Fruit fly (Drosophila melanogaster) whole organism, embryonic: Measurements from ENCODE around the gene CG9630.

ENCODE experiments used
- Aef1 ChIP-seq: fragments of 200-800 bp; sonication (Bioruptor generic); IDR thresholded peaks from 3 replicates; pipeline ENCODE4 v1.3.6; 2022; ENCODE audit warnings: missing biosample characterization, missing genetic modification characterization
- CG10321 ChIP-seq: fragments of 200-800 bp; sonication (Bioruptor generic); IDR thresholded peaks from 2 replicates; pipeline ENCODE4 v1.3.6; 2022; ENCODE audit warnings: missing biosample characterization, missing genetic modification characterization
- CG12744 ChIP-seq: fragments of 200-800 bp; sonication (Bioruptor generic); optimal IDR thresholded peaks from 2 replicates; lab custom pipeline; 2016; ENCODE audit warnings: missing biosample characterization, missing genetic modification characterization
- CG13296 ChIP-seq: fragments of 200-800 bp; sonication (Bioruptor generic); optimal IDR thresholded peaks from 3 replicates; lab custom pipeline; 2018; ENCODE audit warnings: missing biosample characterization, mild to moderate bottlenecking, missing genetic modification characterization
- CG18011 ChIP-seq: fragments of 200-800 bp; sonication (Bioruptor generic); optimal IDR thresholded peaks from 2 replicates; lab custom pipeline; 2017; ENCODE audit warnings: missing biosample characterization, missing genetic modification characterization, mild to moderate bottlenecking, moderate library complexity, missing genotype
- CG2678 ChIP-seq: fragments of 200-800 bp; sonication (Bioruptor generic); optimal IDR thresholded peaks from 3 replicates; lab custom pipeline; 2019; ENCODE audit warnings: missing biosample characterization, mild to moderate bottlenecking, missing genetic modification characterization, moderate library complexity
- CG31224 ChIP-seq: fragments of 200-800 bp; sonication (Bioruptor generic); IDR thresholded peaks from 2 replicates; pipeline ENCODE4 v1.3.6; 2022; ENCODE audit warnings: missing biosample characterization, missing genetic modification characterization
- CG32532 ChIP-seq: fragments of 200-800 bp; sonication (Bioruptor generic); IDR thresholded peaks from 2 replicates; pipeline ENCODE4 v1.3.6; 2022; ENCODE audit warnings: missing biosample characterization, missing genetic modification characterization
- CG32767 ChIP-seq: fragments of 200-800 bp; sonication (Bioruptor generic); IDR thresholded peaks from 2 replicates; pipeline ENCODE4 v1.3.6; 2022; ENCODE audit warnings: missing biosample characterization, missing genetic modification characterization
- CG34422 ChIP-seq: fragments of 200-800 bp; sonication (Bioruptor generic); IDR thresholded peaks from 3 replicates; pipeline ENCODE4 v1.3.6; 2022; ENCODE audit warnings: missing biosample characterization, missing genetic modification characterization
- CG3838 ChIP-seq: fragments of 200-800 bp; sonication (Bioruptor generic); optimal IDR thresholded peaks from 3 replicates; lab custom pipeline; 2016; ENCODE audit warnings: missing biosample characterization, missing genetic modification characterization
- CG4404 ChIP-seq: fragments of 200-800 bp; sonication (Bioruptor generic); IDR thresholded peaks from 2 replicates; pipeline ENCODE4 v1.3.6; 2022; ENCODE audit warnings: missing biosample characterization, missing genetic modification characterization
- CG6683 ChIP-seq: fragments of 200-800 bp; sonication (Bioruptor generic); optimal IDR thresholded peaks from 2 replicates; lab custom pipeline; 2017; ENCODE audit warnings: missing biosample characterization, mild to moderate bottlenecking, missing genetic modification characterization, missing genetic modification reagents
- CG7357 ChIP-seq: fragments of 200-800 bp; sonication (Bioruptor generic); IDR thresholded peaks from 3 replicates; pipeline ENCODE4 v1.3.6; 2022; ENCODE audit warnings: missing biosample characterization, missing genetic modification characterization
- CG7839 ChIP-seq: fragments of 200-800 bp; sonication (Bioruptor generic); optimal IDR thresholded peaks from 3 replicates; lab custom pipeline; 2018; ENCODE audit warnings: missing biosample characterization, mild to moderate bottlenecking, missing genetic modification characterization, moderate library complexity
- CG7987 ChIP-seq: fragments of 200-800 bp; sonication (Bioruptor generic); optimal IDR thresholded peaks from 2 replicates; lab custom pipeline; 2018; ENCODE audit warnings: missing biosample characterization, mild to moderate bottlenecking, missing genetic modification characterization, moderate library complexity
- CTCF ChIP-seq: fragments of 200-800 bp; sonication (Bioruptor generic); optimal IDR thresholded peaks from 2 replicates; lab custom pipeline; 2017; ENCODE audit warnings: missing biosample characterization, mild to moderate bottlenecking, missing genetic modification characterization, moderate library complexity
- D19B ChIP-seq: fragments of 200-800 bp; sonication (Bioruptor generic); optimal IDR thresholded peaks from 2 replicates; lab custom pipeline; 2017; ENCODE audit warnings: missing biosample characterization, mild to moderate bottlenecking, missing genetic modification characterization
- Dbx ChIP-seq: fragments of 200-800 bp; sonication (Bioruptor generic); IDR thresholded peaks from 3 replicates; pipeline ENCODE4 v1.3.6; 2022; ENCODE audit warnings: missing biosample characterization, missing genetic modification characterization
- Dip3 ChIP-seq: fragments of 200-800 bp; sonication (Bioruptor generic); optimal IDR thresholded peaks from 3 replicates; lab custom pipeline; 2016; ENCODE audit warnings: missing biosample characterization, missing genetic modification characterization
- Dll ChIP-seq: fragments of 200-800 bp; sonication (Bioruptor generic); IDR thresholded peaks from 4 replicates; pipeline ENCODE4 v1.3.6; 2022; ENCODE audit warnings: missing biosample characterization, missing genetic modification characterization; ENCODE audit not compliant: partially characterized antibody
- HmgZ ChIP-seq: fragments of 200-800 bp; sonication (Bioruptor generic); optimal IDR thresholded peaks from 2 replicates; lab custom pipeline; 2018; ENCODE audit warnings: missing biosample characterization, mild to moderate bottlenecking, missing genetic modification characterization
- Hsf ChIP-seq: fragments of 200-800 bp; sonication (Bioruptor generic); optimal IDR thresholded peaks from 3 replicates; lab custom pipeline; 2016; ENCODE audit warnings: missing biosample characterization, missing genetic modification characterization
- MBD-R2 ChIP-seq: fragments of 200-800 bp; sonication (Bioruptor generic); IDR thresholded peaks from 2 replicates; pipeline ENCODE4 v1.3.6; 2022; ENCODE audit warnings: missing biosample characterization, missing genetic modification characterization
- Mrtf ChIP-seq: fragments of 200-800 bp; sonication (Bioruptor generic); IDR thresholded peaks from 3 replicates; pipeline ENCODE4 v1.3.6; 2022; ENCODE audit warnings: missing biosample characterization, missing genetic modification characterization
- Myb ChIP-seq: fragments of 200-800 bp; sonication (Bioruptor generic); optimal IDR thresholded peaks from 2 replicates; lab custom pipeline; 2016; ENCODE audit warnings: missing biosample characterization, missing genetic modification characterization
- NfI ChIP-seq: fragments of 200-800 bp; sonication (Bioruptor generic); optimal IDR thresholded peaks from 3 replicates; lab custom pipeline; 2018; ENCODE audit warnings: missing biosample characterization, mild to moderate bottlenecking, missing genetic modification characterization, moderate library complexity
- Oli ChIP-seq: fragments of 200-800 bp; sonication (Bioruptor generic); optimal IDR thresholded peaks from 2 replicates; lab custom pipeline; 2018; ENCODE audit warnings: missing biosample characterization, mild to moderate bottlenecking, missing genetic modification characterization, moderate library complexity
- Poxn ChIP-seq: fragments of 200-800 bp; sonication (Bioruptor generic); IDR thresholded peaks from 2 replicates; pipeline ENCODE4 v1.3.6; 2022; ENCODE audit warnings: missing biosample characterization, missing genetic modification characterization
- Scr ChIP-seq: fragments of 200-800 bp; sonication (Bioruptor generic); IDR thresholded peaks from 2 replicates; pipeline ENCODE4 v1.3.6; 2022; ENCODE audit warnings: missing biosample characterization, missing genetic modification characterization; ENCODE audit not compliant: partially characterized antibody
- Vsx1 ChIP-seq: fragments of 200-800 bp; sonication (Bioruptor generic); optimal IDR thresholded peaks from 2 replicates; lab custom pipeline; 2017; ENCODE audit warnings: missing biosample characterization, mild to moderate bottlenecking, missing genetic modification characterization, missing genetic modification reagents
- Xbp1 ChIP-seq: fragments of 200-800 bp; sonication (Bioruptor generic); optimal IDR thresholded peaks from 3 replicates; lab custom pipeline; 2016; ENCODE audit warnings: missing biosample characterization, mild to moderate bottlenecking, missing genetic modification characterization
- bcd ChIP-seq: fragments of 200-800 bp; sonication (Bioruptor generic); optimal IDR thresholded peaks from 2 replicates; lab custom pipeline; 2017; ENCODE audit warnings: missing biosample characterization, mild to moderate bottlenecking, missing genetic modification characterization
- bowl ChIP-seq: fragments of 200-800 bp; sonication (Bioruptor generic); IDR thresholded peaks from 2 replicates; pipeline ENCODE4 v1.3.6; 2022; ENCODE audit warnings: missing biosample characterization, missing genetic modification characterization
- bsh ChIP-seq, 2 experiments: fragments of 200-800 bp; sonication (Bioruptor generic); optimal IDR thresholded peaks; 2 replicates each; lab custom pipeline; 2017 to 2018; ENCODE audit warnings: mild to moderate bottlenecking in 2 of 2, missing biosample characterization in 2 of 2, missing genetic modification characterization in 2 of 2, moderate library complexity in 1 of 2
- chif ChIP-seq, 2 experiments: fragments of 200-800 bp; sonication (Bioruptor generic); optimal IDR thresholded peaks; 3 replicates each; lab custom pipeline; 2016; ENCODE audit warnings: missing biosample characterization in 2 of 2, missing genetic modification characterization in 2 of 2
- danr ChIP-seq: fragments of 200-800 bp; sonication (Bioruptor generic); IDR thresholded peaks from 2 replicates; pipeline ENCODE4 v1.3.6; 2022; ENCODE audit warnings: missing biosample characterization, missing genetic modification characterization
- disco-r ChIP-seq: fragments of 200-800 bp; sonication (Bioruptor generic); optimal IDR thresholded peaks from 2 replicates; lab custom pipeline; 2016; ENCODE audit warnings: missing biosample characterization, missing genetic modification characterization
- dmrt11E ChIP-seq: fragments of 200-800 bp; sonication (Bioruptor generic); optimal IDR thresholded peaks from 3 replicates; lab custom pipeline; 2018; ENCODE audit warnings: missing biosample characterization, mild to moderate bottlenecking, missing genetic modification characterization, moderate library complexity
- ftz-f1 ChIP-seq: fragments of 200-800 bp; sonication (Bioruptor generic); optimal IDR thresholded peaks from 2 replicates; lab custom pipeline; 2016; ENCODE audit warnings: missing biosample characterization, missing genetic modification characterization
- gro ChIP-seq: fragments of 200-800 bp; sonication (Bioruptor generic); optimal IDR thresholded peaks from 2 replicates; lab custom pipeline; 2016; ENCODE audit warnings: missing biosample characterization, missing genetic modification characterization
- ham ChIP-seq: fragments of 200-800 bp; sonication (Bioruptor generic); IDR thresholded peaks from 2 replicates; pipeline ENCODE4 v1.3.6; 2022; ENCODE audit warnings: missing biosample characterization, missing genetic modification characterization
- nerfin-1 ChIP-seq: fragments of 200-800 bp; sonication (Bioruptor generic); optimal IDR thresholded peaks from 3 replicates; lab custom pipeline; 2019; ENCODE audit warnings: missing biosample characterization, mild to moderate bottlenecking, missing genetic modification characterization, moderate library complexity
- odd ChIP-seq: fragments of 200-800 bp; sonication (Bioruptor generic); optimal IDR thresholded peaks from 2 replicates; lab custom pipeline; 2017; ENCODE audit warnings: missing biosample characterization, mild to moderate bottlenecking, missing genetic modification characterization
- pan ChIP-seq, 4 experiments: fragments of >200 bp in 3 of 4; fragments of 200-800 bp in 1 of 4; sonication (Bioruptor generic) in 1 of 4; optimal IDR thresholded peaks in 3 of 4; IDR thresholded peaks in 1 of 4; 2 replicates each; pipeline versions ENCODE4 v1.3.6 to Lab custom; 2017 to 2022; ENCODE audit warnings: missing biosample characterization in 2 of 4, missing genetic modification characterization in 2 of 4, mixed read lengths in 1 of 4
- ro ChIP-seq: fragments of 200-800 bp; sonication (Bioruptor generic); IDR thresholded peaks from 2 replicates; pipeline ENCODE4 v1.3.6; 2022; ENCODE audit warnings: missing biosample characterization, missing genetic modification characterization
- slp2 ChIP-seq: fragments of 200-800 bp; sonication (Bioruptor generic); optimal IDR thresholded peaks from 2 replicates; lab custom pipeline; 2016; ENCODE audit warnings: missing biosample characterization, missing genetic modification characterization
- sna ChIP-seq: fragments of 200-800 bp; sonication (Bioruptor generic); IDR thresholded peaks from 2 replicates; pipeline ENCODE4 v1.3.6; 2022; ENCODE audit warnings: missing biosample characterization, missing genetic modification characterization; ENCODE audit not compliant: partially characterized antibody
- sr ChIP-seq: fragments of 200-800 bp; sonication (Bioruptor generic); IDR thresholded peaks from 3 replicates; pipeline ENCODE4 v1.3.6; 2022; ENCODE audit warnings: missing biosample characterization, missing genetic modification characterization
- tio ChIP-seq: fragments of 200-800 bp; sonication (Bioruptor generic); optimal IDR thresholded peaks from 2 replicates; lab custom pipeline; 2017; ENCODE audit warnings: missing biosample characterization, missing genetic modification characterization, inconsistent platforms
- yki ChIP-seq: fragments of >200 bp; optimal IDR thresholded peaks from 3 replicates; lab custom pipeline; 2018

The CG9630 gene

DNA sequence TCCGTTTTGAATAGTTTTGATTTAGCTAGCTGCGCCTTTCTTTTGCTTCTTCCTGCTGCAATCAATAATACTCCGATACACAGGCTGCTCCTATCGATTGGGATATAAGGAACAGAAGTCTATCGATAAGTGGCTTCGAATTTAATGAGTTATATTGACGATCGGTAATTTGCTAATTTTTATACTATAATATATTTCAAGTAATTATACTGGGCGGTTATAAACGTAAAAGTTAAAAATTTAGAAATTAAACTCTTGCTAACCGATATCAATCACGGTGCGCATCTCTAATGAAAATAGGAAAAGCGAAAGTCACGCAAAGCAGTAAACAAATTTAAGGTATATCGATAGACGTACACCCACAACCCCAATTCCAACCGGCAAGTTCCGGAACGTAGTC, 26.0 kb downstream of the CG9630 start, which contains the start of the genes CG9636, CG18749 and CG33722 (continued):
- TF ChIP-seq CG7987 (GFP tag; lab: Kevin White, UChicago) (peak; percentile 21), CG7357 (GFP tag; lab: Robert Waterston, UW) (peak; percentile 38; the same call in 1 of the 3 replicates), Aef1 (GFP tag; lab: Robert Waterston, UW) (peak; percentile 61; the same call in 2 of the 3 replicates), CG7839 (tag; lab: Kevin White, UChicago) (peak; percentile 71), CG34422 (GFP tag; lab: Robert Waterston, UW) (no peak; the same call in 1 of the 3 replicates), Hsf (GFP tag; lab: Kevin White, UChicago) (peak; percentile 66), Xbp1 (GFP tag; lab: Kevin White, UChicago) (peak; percentile 78), ro (GFP tag; lab: Robert Waterston, UW) (no peak), sr (GFP tag; lab: Robert Waterston, UW) (no peak), Dll (GFP tag; lab: Robert Waterston, UW) (peak; percentile 99), CG4404 (GFP tag; lab: Robert Waterston, UW) (peak; percentile 56; the same call in 1 of the 2 replicates), danr (GFP tag; lab: Robert Waterston, UW) (no peak), gro (no peak), Dip3 (GFP tag; lab: Kevin White, UChicago) (peak; percentile 20), ham (GFP tag; lab: Robert Waterston, UW) (no peak), CG10321 (no peak), Myb (no peak), ftz-f1 (GFP tag; lab: Kevin White, UChicago) (no peak), CG18011 (GFP tag; lab: Kevin White, UChicago) (peak; percentile 65), Oli (tag; lab: Kevin White, UChicago) (peak; percentile 36), bcd (GFP tag; lab: Kevin White, UChicago) (peak; percentile 52), pan (optimal IDR thresholded peaks at IDR 0.05; lab: Kevin White, UChicago) (no peak), pan (GFP tag; optimal IDR thresholded peaks at IDR 0.05 in 1 of 2, IDR thresholded peaks at IDR 0.05 in 1 of 2) (peak in 1 of 2 experiments; percentile 66), Dbx (GFP tag; lab: Robert Waterston, UW) (peak; percentile 75; the same call in 2 of the 3 replicates), yki (lab: Kevin White, UChicago) (no peak), CG12744 (GFP tag; lab: Kevin White, UChicago) (peak; percentile 36), Poxn (GFP tag; lab: Robert Waterston, UW) (no peak), bsh (GFP tag; optimal IDR thresholded peaks at IDR 0.05; lab: Kevin White, UChicago) (peak in 1 of 2 experiments; percentile 73), CG13296 (GFP tag; lab: Kevin White, UChicago) (peak; percentile 68), CG3838 (GFP tag; lab: Kevin White, UChicago) (no peak), HmgZ (tag; lab: Kevin White, UChicago) (peak; percentile 78), NfI (GFP tag; lab: Kevin White, UChicago) (peak; percentile 61), CG32532 (GFP tag; lab: Robert Waterston, UW) (peak; percentile 77), CG31224 (GFP tag; lab: Robert Waterston, UW) (no peak), Mrtf (GFP tag; lab: Robert Waterston, UW) (no peak), nerfin-1 (tag; lab: Kevin White, UChicago) (peak; percentile 72), CTCF (GFP tag; lab: Kevin White, UChicago) (peak; percentile 10), CG2678 (tag; lab: Kevin White, UChicago) (no peak), sna (GFP tag; lab: Robert Waterston, UW) (peak; percentile 99), CG6683 (peak; percentile 44), CG32767 (no peak), slp2 (peak; percentile 11), bowl (GFP tag; lab: Robert Waterston, UW) (0 out of 2 replicates have a peak, but pooled peaks have one; percentile 34), tio (GFP tag; lab: Kevin White, UChicago) (peak; percentile 15), chif (GFP tag; optimal IDR thresholded peaks at IDR 0.05; lab: Kevin White, UChicago) (peak in 1 of 2 experiments; percentile 38), disco-r (no peak), D19B (GFP tag; lab: Kevin White, UChicago) (no peak), dmrt11E (tag; lab: Kevin White, UChicago) (peak; percentile 70), MBD-R2 (peak; percentile 88), odd (peak; percentile 17), Vsx1 (GFP tag; lab: Kevin White, UChicago) (peak; percentile 7), Scr (peak; percentile 98)
